Worm (Caenorhabditis elegans) whole organism, L3 larva: ENCODE data around the gene F56D6.13.

ENCODE experiments used
- aly-2 ChIP-seq: fragments of 150-350 bp; optimal IDR thresholded peaks from 2 replicates; lab custom pipeline; 2014; ENCODE audit warnings: missing biosample characterization, missing genetic modification characterization
- ama-1 ChIP-seq: fragments of 150-350 bp; optimal IDR thresholded peaks from 2 replicates; lab custom pipeline; 2018
- ceh-16 ChIP-seq: sonication (generic microtip); optimal IDR thresholded peaks from 2 replicates; lab custom pipeline; 2017; ENCODE audit warnings: missing biosample characterization, missing genetic modification characterization
- ceh-28 ChIP-seq: fragments of 150-350 bp; optimal IDR thresholded peaks from 2 replicates; lab custom pipeline; 2014; ENCODE audit warnings: missing biosample characterization, missing genetic modification reagents, missing genetic modification characterization
- ceh-82 ChIP-seq: fragments of 150-350 bp; optimal IDR thresholded peaks from 2 replicates; lab custom pipeline; 2014; ENCODE audit warnings: missing biosample characterization, missing genetic modification characterization
- daf-12 ChIP-seq: fragments of 150-350 bp; optimal IDR thresholded peaks from 2 replicates; lab custom pipeline; 2014; ENCODE audit warnings: missing biosample characterization, missing genetic modification reagents, missing genetic modification characterization
- egl-27 ChIP-seq: sonication (generic microtip); optimal IDR thresholded peaks from 4 replicates; lab custom pipeline; 2017; ENCODE audit warnings: missing biosample characterization, missing genetic modification reagents, missing genetic modification characterization
- elt-1 ChIP-seq: fragments of 150-350 bp; optimal IDR thresholded peaks from 2 replicates; lab custom pipeline; 2014; ENCODE audit warnings: missing biosample characterization, missing genetic modification characterization
- elt-2 ChIP-seq: sonication (generic microtip); optimal IDR thresholded peaks from 2 replicates; lab custom pipeline; 2016; ENCODE audit warnings: missing genetic modification reagents, mild to moderate bottlenecking, missing genetic modification characterization, missing compliant biosample characterization
- eor-1 ChIP-seq, 2 experiments: fragments of 150-350 bp; optimal IDR thresholded peaks; 2 replicates each; lab custom pipeline; 2014 to 2018; ENCODE audit warnings: missing biosample characterization in 2 of 2, missing genetic modification characterization in 2 of 2
- fkh-10 ChIP-seq: sonication (generic microtip); optimal IDR thresholded peaks from 2 replicates; lab custom pipeline; 2017; ENCODE audit warnings: missing biosample characterization, missing genetic modification reagents, missing genetic modification characterization
- fkh-2 ChIP-seq: fragments of 150-350 bp; optimal IDR thresholded peaks from 2 replicates; lab custom pipeline; 2014; ENCODE audit warnings: missing biosample characterization, missing genetic modification reagents, missing genetic modification characterization
- fos-1 ChIP-seq: fragments of 150-350 bp; optimal IDR thresholded peaks from 2 replicates; lab custom pipeline; 2014; ENCODE audit warnings: missing biosample characterization, missing genetic modification characterization
- hmg-11 ChIP-seq: sonication (generic microtip); optimal IDR thresholded peaks from 2 replicates; lab custom pipeline; 2016; ENCODE audit warnings: missing genetic modification characterization, missing compliant biosample characterization
- jun-1 ChIP-seq: fragments of 150-350 bp; optimal IDR thresholded peaks from 2 replicates; lab custom pipeline; 2014; ENCODE audit warnings: missing biosample characterization, missing genetic modification reagents, missing genetic modification characterization
- lin-15B ChIP-seq: fragments of 150-350 bp; optimal IDR thresholded peaks from 2 replicates; lab custom pipeline; 2014; ENCODE audit warnings: missing biosample characterization, missing genetic modification characterization
- lin-39 ChIP-seq: fragments of 150-350 bp; optimal IDR thresholded peaks from 2 replicates; lab custom pipeline; 2018; ENCODE audit warnings: missing biosample characterization, missing genetic modification reagents, missing genetic modification characterization
- lsy-12 ChIP-seq: sonication (generic microtip); optimal IDR thresholded peaks from 2 replicates; lab custom pipeline; 2016; ENCODE audit warnings: mild to moderate bottlenecking, missing genetic modification characterization, missing compliant biosample characterization
- mdl-1 ChIP-seq: fragments of 150-350 bp; optimal IDR thresholded peaks from 2 replicates; lab custom pipeline; 2014; ENCODE audit warnings: missing biosample characterization, missing genetic modification characterization
- mml-1 ChIP-seq: fragments of 150-350 bp; sonication (generic microtip); optimal IDR thresholded peaks from 3 replicates; lab custom pipeline; 2014; ENCODE audit warnings: missing biosample characterization, missing genetic modification characterization
- nfya-1 ChIP-seq: sonication (generic microtip); optimal IDR thresholded peaks from 2 replicates; lab custom pipeline; 2017; ENCODE audit warnings: missing genetic modification characterization, mild to moderate bottlenecking, missing compliant biosample characterization, antibody characterized with exemption, moderate library complexity; ENCODE audit not compliant: insufficient read depth
- nhr-11 ChIP-seq: fragments of 150-350 bp; optimal IDR thresholded peaks from 2 replicates; lab custom pipeline; 2014; ENCODE audit warnings: missing biosample characterization, missing genetic modification characterization
- nhr-12 ChIP-seq: fragments of 150-350 bp; optimal IDR thresholded peaks from 2 replicates; lab custom pipeline; 2014; ENCODE audit warnings: missing biosample characterization, missing genetic modification characterization
- nhr-23 ChIP-seq: fragments of 150-350 bp; optimal IDR thresholded peaks from 2 replicates; lab custom pipeline; 2014; ENCODE audit warnings: missing biosample characterization, missing genetic modification reagents, missing genetic modification characterization
- nhr-237 ChIP-seq: fragments of 150-350 bp; optimal IDR thresholded peaks from 2 replicates; lab custom pipeline; 2014; ENCODE audit warnings: missing biosample characterization, missing genetic modification characterization
- nhr-25 ChIP-seq: sonication (generic microtip); optimal IDR thresholded peaks from 2 replicates; lab custom pipeline; 2017; ENCODE audit warnings: missing biosample characterization, missing genetic modification characterization
- nhr-28 ChIP-seq: fragments of 150-350 bp; optimal IDR thresholded peaks from 2 replicates; lab custom pipeline; 2014; ENCODE audit warnings: missing biosample characterization, missing genetic modification characterization
- nhr-67 ChIP-seq: fragments of 150-350 bp; optimal IDR thresholded peaks from 2 replicates; lab custom pipeline; 2014; ENCODE audit warnings: missing biosample characterization, missing genetic modification characterization
- nhr-76 ChIP-seq: fragments of 150-350 bp; sonication (generic microtip); optimal IDR thresholded peaks from 5 replicates; lab custom pipeline; 2014; ENCODE audit warnings: missing biosample characterization, missing genetic modification characterization
- pha-4 ChIP-seq: fragments of 150-350 bp; optimal IDR thresholded peaks from 2 replicates; lab custom pipeline; 2014; ENCODE audit warnings: missing biosample characterization, missing genetic modification reagents, missing genetic modification characterization
- pqm-1 ChIP-seq: fragments of 150-350 bp; optimal IDR thresholded peaks from 2 replicates; lab custom pipeline; 2017; ENCODE audit warnings: missing biosample characterization, missing genetic modification characterization, inconsistent platforms
- sea-2 ChIP-seq: fragments of 150-350 bp; sonication (generic microtip); optimal IDR thresholded peaks from 4 replicates; lab custom pipeline; 2014; ENCODE audit warnings: missing biosample characterization, missing genetic modification reagents, missing genetic modification characterization
- skn-1 ChIP-seq: fragments of 150-350 bp; optimal IDR thresholded peaks from 2 replicates; lab custom pipeline; 2014; ENCODE audit warnings: missing biosample characterization, missing genetic modification characterization
- unc-62 ChIP-seq: fragments of 150-350 bp; sonication (generic microtip); optimal IDR thresholded peaks from 4 replicates; lab custom pipeline; 2014; ENCODE audit warnings: missing biosample characterization, missing genetic modification reagents, missing genetic modification characterization
- zag-1 ChIP-seq: fragments of 150-350 bp; optimal IDR thresholded peaks from 2 replicates; lab custom pipeline; 2014; ENCODE audit warnings: missing biosample characterization, missing genetic modification characterization
- ztf-11 ChIP-seq: fragments of 150-350 bp; optimal IDR thresholded peaks from 2 replicates; lab custom pipeline; 2014; ENCODE audit warnings: missing biosample characterization, missing genetic modification characterization

Gene F56D6.13

ce11 chrIV:3876955-3877354 lies 32.3 kb upstream of the F56D6.13 start:
- no peak for TF ChIP-seq sea-2 (GFP tag; lab: Kevin White, UChicago)
- TF ChIP-seq nhr-237 (tag; lab: Kevin White, UChicago), result no peak
- TF ChIP-seq pqm-1 (tag; lab: Kevin White, UChicago), result no peak
- TF ChIP-seq ama-1 (lab: Kevin White, UChicago), result no peak
- TF ChIP-seq daf-12 (tag; lab: Kevin White, UChicago), result no peak
- TF ChIP-seq nhr-11 (tag; lab: Kevin White, UChicago), result no peak
- no peak for TF ChIP-seq unc-62 (GFP tag; lab: Kevin White, UChicago)
- TF ChIP-seq lin-39, result no peak
- no peak for TF ChIP-seq ztf-11 (tag; lab: Kevin White, UChicago)
- no peak for TF ChIP-seq nhr-25 (tag; lab: Kevin White, UChicago)
- TF ChIP-seq skn-1 (tag; lab: Kevin White, UChicago), result no peak
- no peak for TF ChIP-seq ceh-82
- no peak for TF ChIP-seq fkh-2 (tag; lab: Kevin White, UChicago)
- no peak for TF ChIP-seq fos-1 (tag; lab: Kevin White, UChicago)
- no peak for TF ChIP-seq jun-1 (tag; lab: Kevin White, UChicago)
- no peak for TF ChIP-seq nfya-1 (tag; lab: Kevin White, UChicago)
- no peak for TF ChIP-seq fkh-10 (GFP tag; lab: Kevin White, UChicago)
- TF ChIP-seq eor-1 (tag; optimal IDR thresholded peaks at IDR 0.05; lab: Kevin White, UChicago), result no peak
- no peak for TF ChIP-seq ceh-16 (tag; lab: Kevin White, UChicago)
- TF ChIP-seq, all 47 proteins: peak for 0

DNA sequence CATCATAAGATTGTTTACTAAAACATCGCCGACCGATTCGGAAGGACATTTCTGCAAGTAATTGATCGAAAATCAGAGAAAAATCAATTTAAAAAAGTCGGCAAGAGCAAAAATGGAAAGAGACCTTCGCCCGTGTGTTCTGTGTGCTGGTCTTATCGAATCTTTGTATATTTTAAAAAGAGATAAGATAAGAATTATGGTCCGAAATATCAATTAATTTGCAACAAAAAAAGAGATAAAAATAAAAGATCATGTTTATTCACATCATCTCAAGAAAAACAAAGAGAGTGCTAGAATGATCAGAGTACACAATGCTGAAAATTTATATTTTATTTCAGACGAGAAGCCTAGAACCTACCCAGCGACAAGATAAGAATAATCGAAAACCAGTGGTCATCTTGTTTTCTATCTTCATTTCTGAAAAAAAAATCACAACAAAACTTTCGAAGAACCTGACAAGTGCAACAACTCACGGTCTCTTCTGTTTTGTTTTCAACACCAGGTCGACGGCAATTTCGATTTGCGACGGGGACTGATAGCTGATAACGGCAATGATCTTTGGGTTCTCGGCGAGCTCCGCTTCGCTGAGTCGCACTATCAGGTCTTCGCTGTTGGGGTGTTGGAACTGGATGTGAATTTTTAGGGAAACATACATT lies 30.8 kb upstream of the F56D6.13 start, which contains the start of gene F37C4.6:
Gene F37C4.6, minus strand, starts transcription at position 51 of the 656 bp plus-strand sequence.
- peak; percentile 8 for TF ChIP-seq pqm-1 (tag; lab: Kevin White, UChicago)
- peak; percentile 84 for TF ChIP-seq elt-2 (tag; lab: Kevin White, UChicago)
- no peak for TF ChIP-seq nhr-67 (tag; lab: Kevin White, UChicago)

ce11 chrIV:3881119-3881518 lies 28.1 kb upstream of the F56D6.13 start, which contains the start of the genes F37C4.8 and oac-23:
Gene F37C4.8 (minus strand): TSS chrIV:3881219.
Gene oac-23 (plus strand): TSS chrIV:3881441.
- TF ChIP-seq mdl-1 (no peak), nhr-237 (tag; lab: Kevin White, UChicago) (no peak), fkh-2 (tag; lab: Kevin White, UChicago) (no peak), mml-1 (no peak), nhr-11 (tag; lab: Kevin White, UChicago) (no peak), jun-1 (tag; lab: Kevin White, UChicago) (no peak), ceh-82 (no peak), pqm-1 (tag; lab: Kevin White, UChicago) (no peak), elt-1 (tag; lab: Kevin White, UChicago) (no peak), aly-2 (no peak), nfya-1 (tag; lab: Kevin White, UChicago) (no peak), egl-27 (tag; lab: Kevin White, UChicago) (no peak), lsy-12 (tag; lab: Kevin White, UChicago) (no peak), fkh-10 (GFP tag; lab: Kevin White, UChicago) (no peak), pha-4 (tag; lab: Kevin White, UChicago) (no peak), nhr-23 (tag; lab: Kevin White, UChicago) (no peak), nhr-28 (no peak)

DNA sequence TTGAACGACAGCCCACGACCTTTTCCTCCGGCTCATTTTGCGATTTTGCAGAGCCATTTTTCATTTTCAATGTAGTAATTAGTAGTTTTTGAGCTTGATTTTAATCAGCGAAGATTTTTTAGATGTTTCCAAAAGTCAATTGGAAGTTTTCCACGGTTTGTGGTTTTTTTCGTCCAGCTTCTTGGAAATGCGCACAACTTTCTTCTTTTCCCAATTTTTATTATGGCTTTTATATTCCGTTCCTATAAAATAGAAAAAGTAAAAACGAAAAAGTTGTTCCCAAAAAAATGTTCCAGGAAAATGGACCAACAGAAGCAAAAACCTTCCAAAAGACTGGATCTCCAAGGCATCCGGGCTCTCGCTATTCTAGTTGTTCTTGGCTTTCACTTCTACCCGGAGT lies 23.8 kb upstream of the F56D6.13 start, which contains the start of gene oac-22:
Gene oac-22, plus strand, starts transcription at position 301 of the 400 bp plus-strand sequence.
- TF ChIP-seq nhr-28 (no peak), lin-15B (no peak), hmg-11 (no peak), ceh-28 (tag; lab: Kevin White, UChicago) (no peak), unc-62 (GFP tag; lab: Kevin White, UChicago) (no peak), lsy-12 (tag; lab: Kevin White, UChicago) (no peak), nhr-23 (tag; lab: Kevin White, UChicago) (no peak), nhr-25 (tag; lab: Kevin White, UChicago) (no peak), nhr-12 (no peak), eor-1 (tag; optimal IDR thresholded peaks at IDR 0.05; lab: Kevin White, UChicago) (no peak), nhr-76 (tag; lab: Kevin White, UChicago) (no peak), zag-1 (no peak)
